Fruit fly (Drosophila melanogaster): ENCODE measurements around the gene CG15599.

Gene CG15599

DNA sequence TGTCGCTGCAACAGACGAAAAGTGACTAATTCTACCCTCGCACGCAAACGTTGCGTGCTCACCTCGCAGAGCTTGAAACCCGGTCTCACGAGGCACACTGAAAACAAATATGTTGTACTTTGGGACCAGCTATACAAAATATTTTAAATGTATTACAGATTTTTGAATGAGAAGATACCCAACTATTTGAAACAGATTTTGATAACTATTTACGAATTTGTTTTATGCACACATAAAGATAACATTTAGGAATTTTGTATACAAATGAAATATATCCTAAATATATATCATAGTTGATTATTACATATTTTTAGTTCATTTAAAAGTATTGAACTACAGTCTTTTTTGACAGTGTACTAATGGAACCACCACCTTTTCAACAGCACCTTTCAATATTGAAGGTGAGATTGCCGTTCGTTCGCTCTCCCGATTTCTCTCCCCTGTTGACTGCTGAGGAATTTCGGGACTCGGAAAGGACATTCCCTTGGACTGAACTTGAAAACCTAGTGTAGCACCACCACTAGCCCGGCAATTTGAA, 17.6 kb downstream of the CG15599 start, which contains the start of gene CG15646 (continued):
- TF ChIP-seq Fer1 (GFP tag; optimal IDR thresholded peaks at IDR 0.05) (no peak), Chrac-16 (GFP tag; optimal IDR thresholded peaks at IDR 0.05) (peak; percentile 70), NC2α (GFP tag; optimal IDR thresholded peaks at IDR 0.05) (no peak), jing (GFP tag; optimal IDR thresholded peaks at IDR 0.05) (no peak), CG11085 (GFP tag; IDR thresholded peaks at IDR 0.05) (no peak), HmgD (GFP tag; optimal IDR thresholded peaks at IDR 0.05) (no peak), sr (GFP tag; IDR thresholded peaks at IDR 0.05) (no peak), CG17912 (GFP tag; optimal IDR thresholded peaks at IDR 0.05) (no peak), CG12744 (GFP tag; optimal IDR thresholded peaks at IDR 0.05) (no peak), CG7928 (GFP tag; optimal IDR thresholded peaks at IDR 0.05) (no peak), CG1792 (GFP tag; optimal IDR thresholded peaks at IDR 0.05) (no peak), insv (GFP tag; optimal IDR thresholded peaks at IDR 0.05) (no peak), Dad (GFP tag; optimal IDR thresholded peaks at IDR 0.05) (no peak), CG12071 (GFP tag; optimal IDR thresholded peaks at IDR 0.05) (no peak), en (GFP tag; optimal IDR thresholded peaks at IDR 0.05) (no peak), CG10209 (GFP tag; optimal IDR thresholded peaks at IDR 0.05) (peak; percentile 72), CG14441 (GFP tag; IDR thresholded peaks at IDR 0.05) (no peak), trem (tag; optimal IDR thresholded peaks at IDR 0.05) (peak; percentile 82), CG6765 (GFP tag; optimal IDR thresholded peaks at IDR 0.05) (no peak), CG3163 (GFP tag; optimal IDR thresholded peaks at IDR 0.05) (no peak), az2 (GFP tag; optimal IDR thresholded peaks at IDR 0.05) (peak; percentile 62), sd (tag; optimal IDR thresholded peaks at IDR 0.05) (peak; percentile 62), NfI (GFP tag; optimal IDR thresholded peaks at IDR 0.05) (no peak), chif (GFP tag; optimal IDR thresholded peaks at IDR 0.05) (peak; percentile 3 to 49), CG17186 (GFP tag; optimal IDR thresholded peaks at IDR 0.05) (no peak), Hey (tag; optimal IDR thresholded peaks at IDR 0.05) (no peak), Hand (GFP tag; optimal IDR thresholded peaks at IDR 0.05) (no peak), CG16815 (GFP tag; optimal IDR thresholded peaks at IDR 0.05) (peak; percentile 82), crp (GFP tag; optimal IDR thresholded peaks at IDR 0.05) (no peak), CG3281 (GFP tag; optimal IDR thresholded peaks at IDR 0.05) (no peak), ap (GFP tag; IDR thresholded peaks at IDR 0.05) (no peak), Bteb2 (GFP tag; optimal IDR thresholded peaks at IDR 0.05) (no peak), CG3838 (GFP tag; optimal IDR thresholded peaks at IDR 0.05) (no peak), usp (GFP tag; optimal IDR thresholded peaks at IDR 0.05) (no peak), unpg (GFP tag; optimal IDR thresholded peaks at IDR 0.05) (peak; percentile 80), CG11398 (GFP tag; optimal IDR thresholded peaks at IDR 0.05) (no peak), nerfin-1 (tag; optimal IDR thresholded peaks at IDR 0.05) (peak; percentile 98), Asciz (GFP tag; optimal IDR thresholded peaks at IDR 0.05) (peak; percentile 43), hth (optimal IDR thresholded peaks at IDR 0.05) (no peak), p53 (GFP tag; optimal IDR thresholded peaks at IDR 0.05) (no peak), salm (tag; optimal IDR thresholded peaks at IDR 0.05) (peak; percentile 49), org-1 (GFP tag; optimal IDR thresholded peaks at IDR 0.05) (peak; percentile 52), CG8359 (GFP tag; optimal IDR thresholded peaks at IDR 0.05; ENCODE audit: borderline replicate concordance) (peak; percentile 59), CG11456 (GFP tag; IDR thresholded peaks at IDR 0.05) (no peak), fd3F (GFP tag; optimal IDR thresholded peaks at IDR 0.05) (no peak), bsh (GFP tag; optimal IDR thresholded peaks at IDR 0.05) (peak in 1 of 2 experiments; percentile 84), CG12391 (tag; optimal IDR thresholded peaks at IDR 0.05) (peak; percentile 87), Sry-β (GFP tag; optimal IDR thresholded peaks at IDR 0.05) (no peak), CG17328 (GFP tag; IDR thresholded peaks at IDR 0.05) (peak; percentile 64), CG4730 (GFP tag; IDR thresholded peaks at IDR 0.05) (0 out of 2 replicates have a peak, but pooled peaks have one; percentile 12), CG14050 (GFP tag; IDR thresholded peaks at IDR 0.05) (no peak)

Data from whole organism, embryonic.